Fruit fly (Drosophila melanogaster) whole organism, embryonic: ENCODE data around the gene Rpt6.

Source experiments
- Aef1 ChIP-seq: fragments of 200-800 bp; sonication (Bioruptor generic); IDR thresholded peaks from 3 replicates; pipeline ENCODE4 v1.3.6; 2022; ENCODE audit warnings: missing biosample characterization, missing genetic modification characterization
- Antp ChIP-seq: fragments of 200-800 bp; sonication (Bioruptor generic); optimal IDR thresholded peaks from 3 replicates; lab custom pipeline; 2016; ENCODE audit warnings: missing biosample characterization, missing genetic modification characterization
- Atf-2 ChIP-seq: fragments of 200-800 bp; sonication (Bioruptor generic); optimal IDR thresholded peaks from 2 replicates; lab custom pipeline; 2016; ENCODE audit warnings: missing biosample characterization, missing genetic modification characterization
- CG10209 ChIP-seq: fragments of 200-800 bp; sonication (Bioruptor generic); optimal IDR thresholded peaks from 3 replicates; lab custom pipeline; 2017; ENCODE audit warnings: missing biosample characterization, mild to moderate bottlenecking, missing genetic modification characterization, missing genetic modification reagents
- CG10979 ChIP-seq: fragments of 200-800 bp; sonication (Bioruptor generic); optimal IDR thresholded peaks from 2 replicates; lab custom pipeline; 2018; ENCODE audit warnings: missing biosample characterization, mild to moderate bottlenecking, missing genetic modification characterization, moderate library complexity
- CG11723 ChIP-seq: fragments of 200-800 bp; sonication (Bioruptor generic); optimal IDR thresholded peaks from 2 replicates; lab custom pipeline; 2017; ENCODE audit warnings: missing biosample characterization, mild to moderate bottlenecking, missing genetic modification characterization
- CG12659 ChIP-seq: fragments of 200-800 bp; sonication (Bioruptor generic); optimal IDR thresholded peaks from 3 replicates; lab custom pipeline; 2017; ENCODE audit warnings: mild to moderate bottlenecking, missing biosample characterization, missing genetic modification reagents, missing genetic modification characterization
- CG12744 ChIP-seq: fragments of 200-800 bp; sonication (Bioruptor generic); optimal IDR thresholded peaks from 2 replicates; lab custom pipeline; 2016; ENCODE audit warnings: missing biosample characterization, missing genetic modification characterization
- CG13287 ChIP-seq: fragments of 200-800 bp; sonication (Bioruptor generic); IDR thresholded peaks from 2 replicates; pipeline ENCODE4 v1.3.6; 2022; ENCODE audit warnings: missing biosample characterization, missing genetic modification characterization; ENCODE audit not compliant: partially characterized antibody
- CG13296 ChIP-seq: fragments of 200-800 bp; sonication (Bioruptor generic); optimal IDR thresholded peaks from 3 replicates; lab custom pipeline; 2018; ENCODE audit warnings: missing biosample characterization, mild to moderate bottlenecking, missing genetic modification characterization
- CG14965 ChIP-seq: fragments of 200-800 bp; sonication (Bioruptor generic); optimal IDR thresholded peaks from 2 replicates; lab custom pipeline; 2016; ENCODE audit warnings: missing biosample characterization, missing genetic modification characterization, borderline replicate concordance
- CG15073 ChIP-seq: fragments of 200-800 bp; sonication (Bioruptor generic); optimal IDR thresholded peaks from 2 replicates; lab custom pipeline; 2016; ENCODE audit warnings: missing biosample characterization, missing genetic modification characterization
- CG17186 ChIP-seq: fragments of 200-800 bp; sonication (Bioruptor generic); optimal IDR thresholded peaks from 3 replicates; lab custom pipeline; 2017; ENCODE audit warnings: missing biosample characterization, missing genetic modification reagents, missing genetic modification characterization
- CG18476 ChIP-seq: fragments of 200-800 bp; sonication (Bioruptor generic); optimal IDR thresholded peaks from 2 replicates; lab custom pipeline; 2016; ENCODE audit warnings: missing biosample characterization, mild to moderate bottlenecking, missing genetic modification characterization
- CG18619 ChIP-seq: fragments of 200-800 bp; sonication (Bioruptor generic); optimal IDR thresholded peaks from 3 replicates; lab custom pipeline; 2017; ENCODE audit warnings: missing biosample characterization, mild to moderate bottlenecking, missing genetic modification characterization
- CG34224 ChIP-seq: fragments of 200-800 bp; sonication (Bioruptor generic); IDR thresholded peaks from 3 replicates; pipeline ENCODE4 v1.3.6; 2022; ENCODE audit warnings: missing biosample characterization, missing genetic modification characterization; ENCODE audit not compliant: partially characterized antibody
- CG5245 ChIP-seq: fragments of 200-800 bp; sonication (Bioruptor generic); optimal IDR thresholded peaks from 3 replicates; lab custom pipeline; 2016; ENCODE audit warnings: missing biosample characterization, missing genetic modification characterization
- CG6654 ChIP-seq: fragments of 200-800 bp; sonication (Bioruptor generic); optimal IDR thresholded peaks from 2 replicates; lab custom pipeline; 2017; ENCODE audit warnings: missing biosample characterization, mild to moderate bottlenecking, missing genetic modification characterization
- CG6813 ChIP-seq: fragments of 200-800 bp; sonication (Bioruptor generic); optimal IDR thresholded peaks from 2 replicates; lab custom pipeline; 2017; ENCODE audit warnings: missing biosample characterization, missing genetic modification characterization, mild to moderate bottlenecking, moderate library complexity, missing genetic modification reagents
- CG7271 ChIP-seq: fragments of 200-800 bp; sonication (Bioruptor generic); optimal IDR thresholded peaks from 2 replicates; lab custom pipeline; 2018; ENCODE audit warnings: missing biosample characterization, mild to moderate bottlenecking, missing genetic modification characterization, moderate library complexity
- CG9932 ChIP-seq: fragments of 200-800 bp; sonication (Bioruptor generic); IDR thresholded peaks from 2 replicates; pipeline ENCODE4 v1.3.6; 2022; ENCODE audit warnings: missing biosample characterization, missing genetic modification characterization
- Chrac-16 ChIP-seq: fragments of 200-800 bp; sonication (Bioruptor generic); optimal IDR thresholded peaks from 3 replicates; lab custom pipeline; 2016; ENCODE audit warnings: missing biosample characterization, missing genetic modification characterization
- HLH54F ChIP-seq: fragments of 200-800 bp; sonication (Bioruptor generic); optimal IDR thresholded peaks from 3 replicates; lab custom pipeline; 2016; ENCODE audit warnings: missing biosample characterization, missing genetic modification characterization
- Lhr ChIP-seq: fragments of 200-800 bp; sonication (Bioruptor generic); optimal IDR thresholded peaks from 3 replicates; lab custom pipeline; 2017; ENCODE audit warnings: mild to moderate bottlenecking, missing biosample characterization, missing genetic modification reagents, missing genetic modification characterization
- Nf-YC ChIP-seq: fragments of 200-800 bp; optimal IDR thresholded peaks from 3 replicates; lab custom pipeline; 2019; ENCODE audit warnings: missing biosample characterization, mild to moderate bottlenecking, missing genetic modification characterization, moderate library complexity
- Rfx ChIP-seq: fragments of 200-800 bp; sonication (Bioruptor generic); IDR thresholded peaks from 2 replicates; pipeline ENCODE4 v1.3.6; 2022; ENCODE audit warnings: missing biosample characterization, missing genetic modification characterization
- Stat92E ChIP-seq, 3 experiments: fragments of >200 bp in 2 of 3; fragments of 200-800 bp in 1 of 3; sonication (Bioruptor generic) in 1 of 3; optimal IDR thresholded peaks; 2 replicates each; lab custom pipeline; 2017 to 2019; ENCODE audit warnings: missing biosample characterization in 3 of 3, missing genetic modification characterization in 3 of 3, mild to moderate bottlenecking in 1 of 3, moderate library complexity in 1 of 3
- Tbp ChIP-seq: fragments of >200 bp; optimal IDR thresholded peaks from 2 replicates; lab custom pipeline; 2018; ENCODE audit warnings: missing biosample characterization, missing genetic modification characterization
- Usf ChIP-seq: fragments of 200-800 bp; sonication (Bioruptor generic); optimal IDR thresholded peaks from 2 replicates; lab custom pipeline; 2017; ENCODE audit warnings: missing genotype, missing biosample characterization, missing genetic modification characterization
- bab2 ChIP-seq: fragments of 200-800 bp; sonication (Bioruptor generic); optimal IDR thresholded peaks from 2 replicates; lab custom pipeline; 2016; ENCODE audit warnings: missing biosample characterization, missing genetic modification characterization
- dysf ChIP-seq: fragments of 200-800 bp; sonication (Bioruptor generic); IDR thresholded peaks from 3 replicates; pipeline ENCODE4 v1.3.6; 2022; ENCODE audit warnings: missing biosample characterization, missing genetic modification characterization
- eyg ChIP-seq: fragments of 200-800 bp; sonication (Bioruptor generic); optimal IDR thresholded peaks from 3 replicates; lab custom pipeline; 2016; ENCODE audit warnings: missing biosample characterization, missing genetic modification characterization
- grau ChIP-seq: fragments of 200-800 bp; optimal IDR thresholded peaks from 3 replicates; lab custom pipeline; 2019; ENCODE audit warnings: missing biosample characterization, mild to moderate bottlenecking, missing genetic modification characterization, moderate library complexity
- h ChIP-seq: fragments of >200 bp; optimal IDR thresholded peaks from 2 replicates; lab custom pipeline; 2017
- jigr1 ChIP-seq: fragments of 200-800 bp; sonication (Bioruptor generic); IDR thresholded peaks from 3 replicates; pipeline ENCODE4 v1.3.6; 2022; ENCODE audit warnings: missing biosample characterization, missing genetic modification characterization
- lola ChIP-seq, 3 experiments: fragments of >200 bp in 2 of 3; fragments of 200-800 bp in 1 of 3; sonication (Bioruptor generic) in 1 of 3; optimal IDR thresholded peaks; 2 replicates each; lab custom pipeline; 2017 to 2019; ENCODE audit warnings: missing biosample characterization in 3 of 3, missing genetic modification characterization in 3 of 3, mild to moderate bottlenecking in 1 of 3, moderate library complexity in 1 of 3
- oc ChIP-seq: fragments of 200-800 bp; sonication (Bioruptor generic); optimal IDR thresholded peaks from 2 replicates; lab custom pipeline; 2018; ENCODE audit warnings: missing biosample characterization, mild to moderate bottlenecking, missing genetic modification characterization, moderate library complexity
- pho ChIP-seq: fragments of 200-800 bp; sonication (Bioruptor generic); optimal IDR thresholded peaks from 2 replicates; lab custom pipeline; 2016; ENCODE audit warnings: missing biosample characterization, missing genetic modification characterization
- phol ChIP-seq: fragments of 200-800 bp; sonication (Bioruptor generic); optimal IDR thresholded peaks from 3 replicates; lab custom pipeline; 2018; ENCODE audit warnings: missing biosample characterization, mild to moderate bottlenecking, missing genetic modification characterization, moderate library complexity
- salm ChIP-seq: fragments of 200-800 bp; sonication (Bioruptor generic); optimal IDR thresholded peaks from 2 replicates; lab custom pipeline; 2018; ENCODE audit warnings: missing biosample characterization, mild to moderate bottlenecking, missing genetic modification characterization
- seq ChIP-seq: fragments of 200-800 bp; sonication (Bioruptor generic); IDR thresholded peaks from 2 replicates; pipeline ENCODE4 v1.3.6; 2022; ENCODE audit warnings: missing biosample characterization, missing genetic modification characterization
- slbo ChIP-seq: fragments of 200-800 bp; sonication (Bioruptor generic); IDR thresholded peaks from 2 replicates; pipeline ENCODE4 v1.3.6; 2022; ENCODE audit warnings: missing biosample characterization, missing genetic modification characterization
- slou ChIP-seq: fragments of 200-800 bp; sonication (Bioruptor generic); optimal IDR thresholded peaks from 3 replicates; lab custom pipeline; 2016; ENCODE audit warnings: missing biosample characterization, missing genetic modification characterization
- so ChIP-seq: fragments of 200-800 bp; sonication (Bioruptor generic); IDR thresholded peaks from 3 replicates; pipeline ENCODE4 v1.3.6; 2022; ENCODE audit warnings: missing biosample characterization, missing genetic modification characterization
- sug ChIP-seq: fragments of 200-800 bp; optimal IDR thresholded peaks from 2 replicates; lab custom pipeline; 2019; ENCODE audit warnings: missing biosample characterization, mild to moderate bottlenecking, missing genetic modification characterization, moderate library complexity
- tll ChIP-seq, 2 experiments: fragments of 200-800 bp in 1 of 2; fragments of >200 bp in 1 of 2; sonication (Bioruptor generic) in 1 of 2; optimal IDR thresholded peaks; 2 replicates each; lab custom pipeline; 2017 to 2019; ENCODE audit warnings: missing biosample characterization in 2 of 2, missing genetic modification characterization in 2 of 2, mild to moderate bottlenecking in 1 of 2, moderate library complexity in 1 of 2
- ttk ChIP-seq: fragments of 200-800 bp; sonication (Bioruptor generic); IDR thresholded peaks from 2 replicates; pipeline ENCODE4 v2.1.2; 2022; ENCODE audit warnings: missing biosample characterization, missing genetic modification characterization
- unc-4 ChIP-seq: fragments of 200-800 bp; sonication (Bioruptor generic); IDR thresholded peaks from 2 replicates; pipeline ENCODE4 v1.3.6; 2022; ENCODE audit warnings: missing biosample characterization, missing genetic modification characterization; ENCODE audit not compliant: partially characterized antibody

Rpt6 gene

dm6 chrX:21282035-21282434, 33.8 kb upstream of the Rpt6 start (continued):
- TF ChIP-seq Aef1 (GFP tag; lab: Robert Waterston, UW) (no peak), CG10209 (no peak), oc (tag; lab: Kevin White, UChicago) (no peak), unc-4 (GFP tag; lab: Robert Waterston, UW) (no peak), h (no peak), ttk (GFP tag; lab: Robert Waterston, UW) (no peak), CG6813 (GFP tag; lab: Kevin White, UChicago) (no peak), lola (GFP tag; optimal IDR thresholded peaks at IDR 0.05; lab: Kevin White, UChicago) (no peak)

dm6 chrX:21285001-21285400, 30.9 kb upstream of the Rpt6 start, which contains the start of gene CG1494:
CG1494 (plus strand) TSS chrX:21285301.
- TF ChIP-seq CG9932: no peak
- no peak for TF ChIP-seq Chrac-16
- no peak for TF ChIP-seq CG15073 (GFP tag; lab: Kevin White, UChicago)
- no peak for TF ChIP-seq bab2 (GFP tag; lab: Kevin White, UChicago)
- TF ChIP-seq Rfx (GFP tag; lab: Robert Waterston, UW): no peak
- no peak for TF ChIP-seq CG5245 (GFP tag; lab: Kevin White, UChicago)
- no peak for TF ChIP-seq Antp (GFP tag; lab: Kevin White, UChicago)
- TF ChIP-seq CG11723 (GFP tag; lab: Kevin White, UChicago): no peak
- no peak for TF ChIP-seq phol (tag; lab: Kevin White, UChicago)
- no peak for TF ChIP-seq CG10979 (tag; lab: Kevin White, UChicago)
- TF ChIP-seq CG18476 (GFP tag; lab: Kevin White, UChicago): no peak
- no peak for TF ChIP-seq so
- TF ChIP-seq dysf (GFP tag; lab: Robert Waterston, UW): no peak
- TF ChIP-seq CG34224: no peak
- TF ChIP-seq Stat92E (GFP tag; optimal IDR thresholded peaks at IDR 0.05; lab: Kevin White, UChicago): no peak
- TF ChIP-seq salm: no peak
- TF ChIP-seq Nf-YC: no peak
- no peak for TF ChIP-seq tll (GFP tag; optimal IDR thresholded peaks at IDR 0.05; lab: Kevin White, UChicago)
- no peak for TF ChIP-seq Atf-2 (GFP tag; lab: Kevin White, UChicago)
- TF ChIP-seq Lhr (GFP tag; lab: Kevin White, UChicago): no peak

dm6 chrX:21306485-21307142, 9.2 kb upstream of the Rpt6 start, which contains the start of gene Abca3:
Abca3 (minus strand) TSS chrX:21306665.
- TF ChIP-seq CG12659 (peak; percentile 71), pho (GFP tag; lab: Kevin White, UChicago) (peak; percentile 69), CG6654 (GFP tag; lab: Kevin White, UChicago) (no peak), slbo (GFP tag; lab: Robert Waterston, UW) (peak; percentile 76), jigr1 (GFP tag; lab: Robert Waterston, UW) (no peak), Usf (GFP tag; lab: Kevin White, UChicago) (peak; percentile 12), CG14965 (GFP tag; lab: Kevin White, UChicago) (no peak), CG18619 (GFP tag; lab: Kevin White, UChicago) (peak; percentile 52), grau (tag; lab: Kevin White, UChicago) (peak; percentile 80), CG12744 (GFP tag; lab: Kevin White, UChicago) (peak; percentile 30), CG13296 (GFP tag; lab: Kevin White, UChicago) (peak; percentile 65), CG10979 (tag; lab: Kevin White, UChicago) (peak; percentile 34), eyg (GFP tag; lab: Kevin White, UChicago) (peak; percentile 50), CG7271 (tag; lab: Kevin White, UChicago) (no peak), slou (GFP tag; lab: Kevin White, UChicago) (no peak), CG13287 (GFP tag; lab: Robert Waterston, UW) (peak; percentile 34), Tbp (no peak), sug (tag; lab: Kevin White, UChicago) (peak; percentile 83), seq (GFP tag; lab: Robert Waterston, UW) (no peak), CG17186 (no peak), HLH54F (GFP tag; lab: Kevin White, UChicago) (peak; percentile 50)
